Worm (Caenorhabditis elegans) whole organism, L4 larva: ENCODE measurements around the gene T22F3.7.
A peak's percentile ranks its signal among the peaks of the same experiment; 100 is the strongest.

Source experiments
- R02D3.7 ChIP-seq: fragments of 150-350 bp; sonication (generic microtip); optimal IDR thresholded peaks from 3 replicates; lab custom pipeline; 2014; ENCODE audit warnings: missing biosample characterization, missing genetic modification characterization
- T20F7.1 ChIP-seq: fragments of 200-800 bp; sonication (Bioruptor generic); optimal IDR thresholded peaks from 2 replicates; lab custom pipeline; 2018; ENCODE audit warnings: mild to moderate bottlenecking, missing genetic modification characterization, missing compliant biosample characterization
- T26A8.4 ChIP-seq: fragments of 200-800 bp; sonication (Bioruptor generic); IDR thresholded peaks from 2 replicates; pipeline ENCODE4 v1.3.6; 2022; ENCODE audit warnings: missing genetic modification characterization, missing compliant biosample characterization
- aha-1 ChIP-seq: fragments of 150-350 bp; peaks from one replicate; lab custom pipeline; 2014; ENCODE audit warnings: missing biosample characterization, missing genetic modification characterization
- aly-2 ChIP-seq: sonication (generic microtip); optimal IDR thresholded peaks from 2 replicates; lab custom pipeline; 2018; ENCODE audit warnings: missing biosample characterization, missing genetic modification characterization
- ama-1 ChIP-seq: fragments of 150-350 bp; optimal IDR thresholded peaks from 2 replicates; lab custom pipeline; 2014; ENCODE audit warnings: inconsistent platforms, mixed read lengths
- ceh-32 ChIP-seq: sonication (generic microtip); optimal IDR thresholded peaks from 2 replicates; lab custom pipeline; 2016; ENCODE audit warnings: mild to moderate bottlenecking, missing genetic modification characterization, missing compliant biosample characterization; ENCODE audit not compliant: poor library complexity
- cey-2 ChIP-seq: sonication (generic microtip); optimal IDR thresholded peaks from 3 replicates; lab custom pipeline; 2017; ENCODE audit warnings: missing genetic modification characterization, mild to moderate bottlenecking, missing compliant biosample characterization, antibody characterized with exemption, borderline replicate concordance; ENCODE audit not compliant: insufficient read depth
- ctbp-1 ChIP-seq: fragments of 200-800 bp; sonication (Bioruptor generic); IDR thresholded peaks from 2 replicates; pipeline ENCODE4 v1.3.6; 2022; ENCODE audit warnings: missing genetic modification reagents, missing genetic modification characterization, missing compliant biosample characterization
- daf-12 ChIP-seq: fragments of 150-350 bp; optimal IDR thresholded peaks from 2 replicates; lab custom pipeline; 2014; ENCODE audit warnings: missing biosample characterization, missing genetic modification reagents, missing genetic modification characterization
- dmd-9 ChIP-seq: fragments of 200-800 bp; sonication (Bioruptor generic); IDR thresholded peaks from 2 replicates; pipeline ENCODE4 v1.3.6; 2022; ENCODE audit warnings: missing genetic modification reagents, missing genetic modification characterization, missing compliant biosample characterization
- dve-1 ChIP-seq: sonication (generic microtip); optimal IDR thresholded peaks from 2 replicates; lab custom pipeline; 2017; ENCODE audit warnings: antibody characterized with exemption, mild to moderate bottlenecking, missing genetic modification characterization, missing compliant biosample characterization; ENCODE audit not compliant: insufficient read depth
- egl-43 ChIP-seq: fragments of 200-800 bp; sonication (Bioruptor generic); IDR thresholded peaks from 2 replicates; pipeline ENCODE4 v1.3.6; 2022; ENCODE audit warnings: missing genetic modification reagents, missing genetic modification characterization, missing compliant biosample characterization
- fos-1 ChIP-seq: fragments of 150-350 bp; optimal IDR thresholded peaks from 2 replicates; lab custom pipeline; 2014; ENCODE audit warnings: missing biosample characterization, missing genetic modification characterization
- hlh-30 ChIP-seq: sonication (generic microtip); optimal IDR thresholded peaks from 2 replicates; lab custom pipeline; 2017; ENCODE audit warnings: antibody characterized with exemption, mild to moderate bottlenecking, missing genetic modification characterization, missing compliant biosample characterization; ENCODE audit not compliant: insufficient read depth
- lin-1 ChIP-seq: fragments of 200-800 bp; sonication (Bioruptor generic); IDR thresholded peaks from 2 replicates; pipeline ENCODE4 v1.3.6; 2022; ENCODE audit warnings: missing genetic modification reagents, missing genetic modification characterization, missing compliant biosample characterization
- lin-15B ChIP-seq: fragments of 150-350 bp; sonication (generic microtip); optimal IDR thresholded peaks from 3 replicates; lab custom pipeline; 2014; ENCODE audit warnings: missing biosample characterization, missing genetic modification characterization
- lin-29 ChIP-seq: fragments of 200-800 bp; sonication (Bioruptor generic); IDR thresholded peaks from 2 replicates; pipeline ENCODE4 v1.3.6; 2022; ENCODE audit warnings: missing genetic modification reagents, missing genetic modification characterization, missing compliant biosample characterization
- lin-38 ChIP-seq: fragments of 200-800 bp; sonication (Bioruptor generic); IDR thresholded peaks from 2 replicates; pipeline ENCODE4 v1.3.6; 2022; ENCODE audit warnings: missing genetic modification reagents, missing genetic modification characterization, missing compliant biosample characterization
- nhr-28 ChIP-seq: fragments of 150-350 bp; optimal IDR thresholded peaks from 2 replicates; lab custom pipeline; 2014; ENCODE audit warnings: missing biosample characterization, missing genetic modification characterization
- nhr-41 ChIP-seq: fragments of 200-800 bp; sonication (Bioruptor generic); IDR thresholded peaks from 2 replicates; pipeline ENCODE4 v1.3.6; 2022; ENCODE audit warnings: missing genetic modification reagents, missing genetic modification characterization, missing compliant biosample characterization
- nhr-76 ChIP-seq: fragments of 150-350 bp; optimal IDR thresholded peaks from 2 replicates; lab custom pipeline; 2014; ENCODE audit warnings: missing biosample characterization, missing genetic modification characterization
- php-3 ChIP-seq: fragments of 200-800 bp; sonication (Bioruptor generic); IDR thresholded peaks from 2 replicates; pipeline ENCODE4 v1.3.6; 2022; ENCODE audit warnings: missing genetic modification reagents, missing genetic modification characterization, missing compliant biosample characterization
- pqm-1 ChIP-seq: sonication (generic microtip); optimal IDR thresholded peaks from 2 replicates; lab custom pipeline; 2017; ENCODE audit warnings: missing biosample characterization, missing genetic modification characterization
- rbr-2 ChIP-seq: sonication (generic microtip); optimal IDR thresholded peaks from 2 replicates; lab custom pipeline; 2016; ENCODE audit warnings: missing genotype, missing genetic modification characterization, missing compliant biosample characterization
- saeg-2 ChIP-seq: fragments of 200-800 bp; sonication (Bioruptor generic); IDR thresholded peaks from 2 replicates; pipeline ENCODE4 v1.3.6; 2022; ENCODE audit warnings: missing genetic modification reagents, missing genetic modification characterization, missing compliant biosample characterization
- set-16 ChIP-seq: fragments of 200-800 bp; sonication (Bioruptor generic); IDR thresholded peaks from 2 replicates; pipeline ENCODE4 v1.3.6; 2022; ENCODE audit warnings: missing genetic modification reagents, missing genetic modification characterization, missing compliant biosample characterization
- skn-1 ChIP-seq: fragments of 150-350 bp; optimal IDR thresholded peaks from 2 replicates; lab custom pipeline; 2014; ENCODE audit warnings: missing biosample characterization, missing genetic modification characterization
- tag-97 ChIP-seq: fragments of 200-800 bp; sonication (Bioruptor generic); IDR thresholded peaks from 2 replicates; pipeline ENCODE4 v1.3.6; 2022; ENCODE audit warnings: missing genetic modification characterization, missing compliant biosample characterization
- unc-130 ChIP-seq: sonication (generic microtip); optimal IDR thresholded peaks from 2 replicates; lab custom pipeline; 2016; ENCODE audit warnings: missing genetic modification reagents, missing genetic modification characterization, missing compliant biosample characterization
- unc-62 ChIP-seq, 3 experiments: fragments of 150-350 bp in 1 of 3; sonication (generic microtip); optimal IDR thresholded peaks in 2 of 3; peaks in 1 of 3; 1 replicate in 1 of 3; 2 replicates in 2 of 3; lab custom pipeline; 2014 to 2017; ENCODE audit warnings: missing biosample characterization in 3 of 3, missing genetic modification characterization in 3 of 3, missing genetic modification reagents in 3 of 3, missing genotype in 1 of 3
- zfp-2 ChIP-seq: sonication (generic microtip); optimal IDR thresholded peaks from 2 replicates; lab custom pipeline; 2016; ENCODE audit warnings: mild to moderate bottlenecking, missing genetic modification characterization, missing compliant biosample characterization
- zfp-3 ChIP-seq: fragments of 200-800 bp; sonication (Bioruptor generic); conservative IDR thresholded peaks from 2 replicates; pipeline ENCODE4 v1.3.6; 2022; ENCODE audit warnings: missing genetic modification reagents, missing genetic modification characterization, missing compliant biosample characterization

The T22F3.7 gene

DNA sequence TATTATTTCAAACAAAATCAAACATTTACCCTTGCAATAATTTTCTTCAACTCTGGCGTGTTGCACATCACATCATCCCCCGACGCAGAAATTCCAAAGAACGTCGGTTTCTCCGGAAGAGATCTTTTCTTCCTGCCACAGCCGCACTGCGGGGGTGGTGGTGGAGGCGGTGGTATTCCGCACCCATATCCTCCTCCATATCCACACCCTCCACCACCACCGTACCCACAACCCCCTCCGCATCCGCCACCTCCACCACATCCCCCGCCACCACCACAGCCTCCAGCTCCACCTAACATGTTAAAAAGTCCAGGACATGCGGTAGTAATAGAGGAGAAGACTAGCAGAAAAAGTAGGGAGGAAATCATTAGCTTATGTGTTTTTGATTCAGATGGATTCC, 45.6 kb downstream of the T22F3.7 start, which contains the start of gene grl-29:
TSS of gene grl-29 (minus strand) at position 368 of the 400 bp plus-strand sequence.
- no peak for TF ChIP-seq zfp-2 (tag; lab: Kevin White, UChicago)
- no peak for TF ChIP-seq nhr-41 (GFP tag; lab: Robert Waterston, UW)
- TF ChIP-seq set-16: peak; percentile 88; the same call in 1 of the 2 replicates
- TF ChIP-seq ama-1 (lab: Kevin White, UChicago): no peak
- no peak for TF ChIP-seq aha-1 (tag; lab: Kevin White, UChicago)
- peak; percentile 70 for TF ChIP-seq egl-43 (GFP tag; lab: Robert Waterston, UW)
- TF ChIP-seq lin-1: no peak
- TF ChIP-seq lin-38 (GFP tag; lab: Robert Waterston, UW): no peak

DNA sequence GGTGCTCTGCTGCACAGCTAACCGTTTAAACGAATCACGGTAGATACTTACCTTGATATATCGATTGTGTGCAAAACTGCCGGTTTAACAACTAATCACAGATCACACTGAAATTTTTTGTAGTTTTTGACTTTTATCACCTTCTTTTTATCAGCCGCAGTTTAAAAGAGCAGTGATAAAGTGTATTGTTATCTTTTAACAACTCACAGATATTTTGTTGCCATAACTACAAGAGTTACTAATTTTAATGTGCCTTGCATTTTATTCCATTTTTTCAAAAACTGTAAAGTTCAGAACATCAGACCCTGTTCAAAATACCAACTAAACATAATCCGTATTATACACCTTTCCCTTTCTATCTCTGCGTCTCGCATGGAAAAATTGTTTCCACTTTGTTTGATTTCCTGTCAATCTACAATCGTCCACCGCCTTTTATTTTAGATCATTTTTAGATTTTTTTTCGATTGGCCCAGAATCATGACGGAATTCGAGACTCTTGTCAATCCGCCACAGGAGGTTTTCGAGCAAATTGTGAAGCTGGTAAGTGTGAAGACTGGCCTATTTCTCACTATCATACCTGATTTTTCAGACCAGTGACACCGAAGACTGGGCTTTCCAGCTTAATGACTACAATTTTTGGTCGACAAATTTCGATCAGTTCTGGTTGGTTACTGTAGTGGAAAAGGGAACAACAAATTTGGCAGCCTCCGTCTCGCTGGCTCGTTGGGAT, 47.6 kb downstream of the T22F3.7 start, which contains the start of gene T24A6.20:
TSS of gene T24A6.20 (plus strand) at position 395 of the 730 bp plus-strand sequence.
- TF ChIP-seq daf-12 (tag; lab: Kevin White, UChicago): no peak
- no peak for TF ChIP-seq tag-97 (GFP tag; lab: Robert Waterston, UW)
- no peak for TF ChIP-seq fos-1 (tag; lab: Kevin White, UChicago)
- no peak for TF ChIP-seq R02D3.7
- TF ChIP-seq nhr-76: no peak
- TF ChIP-seq unc-130 (GFP tag; lab: Kevin White, UChicago): no peak
- no peak for TF ChIP-seq dmd-9 (GFP tag; lab: Robert Waterston, UW)
- TF ChIP-seq ceh-32: no peak
- peak; percentile 16 for TF ChIP-seq pqm-1 (tag; lab: Kevin White, UChicago)
- TF ChIP-seq hlh-30: no peak
- TF ChIP-seq unc-62 (GFP tag; optimal IDR thresholded peaks at IDR 0.05 in 1 of 2; lab: Kevin White, UChicago): peak in 1 of 2 experiments; percentile 69
- TF ChIP-seq unc-62 (tag; optimal IDR thresholded peaks at IDR 0.05; lab: Kevin White, UChicago): no peak
- no peak for TF ChIP-seq dve-1
- TF ChIP-seq nhr-28 (tag; lab: Kevin White, UChicago): peak; percentile 79
- no peak for TF ChIP-seq ctbp-1 (GFP tag; lab: Robert Waterston, UW)
- TF ChIP-seq php-3 (GFP tag; lab: Robert Waterston, UW): 0 out of 2 replicates have a peak, but pooled peaks have one; percentile 45
- no peak for TF ChIP-seq aly-2
- TF ChIP-seq rbr-2 (tag; lab: Kevin White, UChicago): no peak
- TF ChIP-seq lin-29: no peak
- TF ChIP-seq zfp-3 (GFP tag; lab: Robert Waterston, UW): no peak
- TF ChIP-seq T26A8.4 (GFP tag; lab: Robert Waterston, UW): no peak

DNA sequence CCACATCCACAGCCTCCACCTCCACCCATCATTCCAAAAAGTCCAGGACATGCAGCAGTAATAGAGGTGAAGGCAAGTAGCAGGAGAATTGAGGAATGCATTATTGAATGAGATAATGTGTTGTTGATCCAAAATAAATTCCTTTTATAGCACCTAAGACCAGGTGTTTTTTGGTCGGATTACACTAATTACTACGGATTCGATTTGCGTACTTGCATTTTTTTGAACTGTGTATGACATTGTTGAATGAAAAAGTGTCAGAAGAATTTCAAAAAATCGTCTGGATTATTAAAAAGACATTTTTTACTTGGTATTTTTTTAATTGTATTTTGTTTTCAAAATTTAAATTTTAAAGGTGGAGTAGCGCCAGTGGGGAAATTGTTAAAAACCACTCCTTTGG, 48.7 kb downstream of the T22F3.7 start, which contains the start of gene grl-28:
TSS of gene grl-28 (minus strand) at position 101 of the 400 bp plus-strand sequence.
- no peak for TF ChIP-seq lin-15B (tag; lab: Kevin White, UChicago)

DNA sequence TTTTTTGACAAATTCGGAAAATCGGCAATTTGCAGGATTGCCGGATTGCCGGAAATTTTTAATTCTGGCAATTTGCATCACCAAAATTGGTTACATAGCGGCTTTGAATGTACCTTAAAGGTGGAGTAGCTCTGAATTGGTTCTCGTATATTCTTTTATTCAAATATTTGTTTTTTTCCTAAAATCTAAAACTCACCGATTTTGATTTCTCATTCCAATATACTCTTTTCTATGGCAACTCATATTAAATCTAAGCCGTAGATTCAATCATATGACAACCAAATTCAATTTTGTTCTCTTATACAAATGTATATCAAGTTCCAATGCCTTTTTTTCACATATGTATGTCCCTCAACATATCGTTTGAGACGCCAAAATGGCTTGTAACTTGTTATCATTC, 50.9 kb downstream of the T22F3.7 start, which contains the start of gene sri-21:
TSS of gene sri-21 (plus strand) at position 301 of the 400 bp plus-strand sequence.
- TF ChIP-seq zfp-2 (tag; lab: Kevin White, UChicago): no peak
- no peak for TF ChIP-seq T20F7.1 (GFP tag; lab: Kevin White, UChicago)
- TF ChIP-seq skn-1: no peak
- no peak for TF ChIP-seq cey-2 (tag; lab: Kevin White, UChicago)
- TF ChIP-seq saeg-2 (GFP tag; lab: Robert Waterston, UW): no peak
